Worm (Caenorhabditis elegans) whole organism, young adult: ENCODE data around the gene tbcc-1.

Experiments used
- Y53G8AR.9 ChIP-seq: fragments of 200-800 bp; sonication (Bioruptor generic); conservative IDR thresholded peaks from 2 replicates; pipeline ENCODE4 v1.3.6; 2022; ENCODE audit warnings: missing genetic modification reagents, missing genetic modification characterization, missing compliant biosample characterization
- ama-1 ChIP-seq, 3 experiments: fragments of 150-350 bp in 1 of 3; sonication (generic microtip) in 2 of 3; optimal IDR thresholded peaks; 2 replicates each; lab custom pipeline; 2014 to 2018; ENCODE audit warnings: missing biosample characterization in 2 of 3, missing genetic modification characterization in 2 of 3, missing genetic modification reagents in 2 of 3
- bed-2 ChIP-seq: fragments of 200-800 bp; sonication (Bioruptor generic); IDR thresholded peaks from 2 replicates; pipeline ENCODE4 v1.3.6; 2022; ENCODE audit warnings: missing genetic modification reagents, missing genetic modification characterization, missing compliant biosample characterization
- ccch-3 ChIP-seq: fragments of 200-800 bp; sonication (Bioruptor generic); optimal IDR thresholded peaks from 2 replicates; lab custom pipeline; 2018; ENCODE audit warnings: mild to moderate bottlenecking, missing genetic modification characterization, missing compliant biosample characterization
- let-607 ChIP-seq, 2 experiments: fragments of 200-800 bp in 1 of 2; sonication (Bioruptor generic) in 1 of 2; sonication (generic microtip) in 1 of 2; optimal IDR thresholded peaks; 2 replicates each; lab custom pipeline; 2016 to 2018; ENCODE audit warnings: mild to moderate bottlenecking in 2 of 2, missing compliant biosample characterization in 2 of 2, missing genetic modification characterization in 2 of 2, moderate library complexity in 2 of 2, missing genotype in 1 of 2
- madf-10 ChIP-seq: sonication (generic microtip); optimal IDR thresholded peaks from 2 replicates; lab custom pipeline; 2016; ENCODE audit warnings: mild to moderate bottlenecking, missing genetic modification characterization, missing compliant biosample characterization
- mxl-1 ChIP-seq: sonication (generic microtip); optimal IDR thresholded peaks from 2 replicates; lab custom pipeline; 2016; ENCODE audit warnings: missing genetic modification characterization, missing compliant biosample characterization
- nhr-90 ChIP-seq: sonication (generic microtip); optimal IDR thresholded peaks from 2 replicates; lab custom pipeline; 2016; ENCODE audit warnings: missing genotype, mild to moderate bottlenecking, missing genetic modification characterization, missing compliant biosample characterization
- ztf-3 ChIP-seq: fragments of 200-800 bp; sonication (Bioruptor generic); optimal IDR thresholded peaks from 2 replicates; lab custom pipeline; 2018; ENCODE audit warnings: mild to moderate bottlenecking, missing genetic modification characterization, missing compliant biosample characterization

- TF ChIP-seq bed-2 (GFP tag; lab: Robert Waterston, UW), result no peak
- no peak for TF ChIP-seq Y53G8AR.9 (GFP tag; lab: Robert Waterston, UW)
- no peak for TF ChIP-seq let-607 (tag; optimal IDR thresholded peaks at IDR 0.05; lab: Kevin White, UChicago)
- TF ChIP-seq mxl-1 (tag; lab: Kevin White, UChicago), result no peak
- no peak for TF ChIP-seq ama-1 (optimal IDR thresholded peaks at IDR 0.05; lab: Kevin White, UChicago)
- TF ChIP-seq ama-1 (GFP tag; optimal IDR thresholded peaks at IDR 0.05; lab: Kevin White, UChicago), result no peak
- TF ChIP-seq nhr-90 (tag; lab: Kevin White, UChicago), result no peak
- TF ChIP-seq madf-10 (tag; lab: Kevin White, UChicago), result no peak
- TF ChIP-seq ccch-3, result no peak
- TF ChIP-seq ztf-3, result no peak
These were observed 38.5 kb downstream of the tbcc-1 start, which contains the start of gene Y71H2AM.1 for ce11 chrIII:2826770-2827169.
